Worm (Caenorhabditis elegans): ENCODE results near the gene K02E10.6.

The K02E10.6 gene

ce11 chrX:2482622-2483021, at the start of gene K02E10.6:
Gene K02E10.6 (minus strand): TSS chrX:2482770.
- TF ChIP-seq sox-4 (tag; optimal IDR thresholded peaks at IDR 0.05) (no peak), hlh-17 (GFP tag; optimal IDR thresholded peaks at IDR 0.05; ENCODE audit: borderline replicate concordance) (no peak), sptf-1 (tag; optimal IDR thresholded peaks at IDR 0.05) (no peak), swsn-7 (tag; optimal IDR thresholded peaks at IDR 0.05) (no peak), alr-1 (tag; optimal IDR thresholded peaks at IDR 0.05; ENCODE audit: borderline replicate concordance) (no peak), pax-3 (tag; optimal IDR thresholded peaks at IDR 0.05) (no peak), ets-5 (GFP tag; IDR thresholded peaks at IDR 0.05) (no peak), efl-1 (optimal IDR thresholded peaks at IDR 0.05) (no peak), efl-1 (GFP tag; optimal IDR thresholded peaks at IDR 0.05 in 1 of 2) (no peak), elt-3 (tag; optimal IDR thresholded peaks at IDR 0.05) (no peak), lin-35 (GFP tag; optimal IDR thresholded peaks at IDR 0.05) (peak in 1 of 2 experiments; percentile 23), unc-130 (tag; optimal IDR thresholded peaks at IDR 0.05) (no peak), hlh-4 (tag; optimal IDR thresholded peaks at IDR 0.05) (no peak), unc-98 (GFP tag; IDR thresholded peaks at IDR 0.05) (no peak), elt-2 (tag; optimal IDR thresholded peaks at IDR 0.05) (peak; percentile 14), nhr-77 (tag; optimal IDR thresholded peaks at IDR 0.05) (no peak)

ce11 chrX:2532357-2532756, 49.8 kb upstream of the K02E10.6 start, which contains the start of gene tbc-12:
Gene tbc-12 (minus strand): TSS chrX:2532457.
- no peak for TF ChIP-seq zip-4 (GFP tag; optimal IDR thresholded peaks at IDR 0.05)
- TF ChIP-seq alr-1 (tag; optimal IDR thresholded peaks at IDR 0.05; ENCODE audit: borderline replicate concordance) = no peak
- TF ChIP-seq hpl-2 (GFP tag; optimal IDR thresholded peaks at IDR 0.05) = no peak

ce11 chrX:2531276-2531675, 48.7 kb upstream of the K02E10.6 start:
- TF ChIP-seq tlp-1 (tag; optimal IDR thresholded peaks at IDR 0.05) = no peak
- peak; percentile 58 for TF ChIP-seq skn-1 (tag; optimal IDR thresholded peaks at IDR 0.05)
- no peak for TF ChIP-seq blmp-1 (tag; optimal IDR thresholded peaks at IDR 0.05)
- no peak for TF ChIP-seq ceh-8 (GFP tag; optimal IDR thresholded peaks at IDR 0.05)
- TF ChIP-seq pqm-1 (tag; optimal IDR thresholded peaks at IDR 0.05) = no peak
- TF ChIP-seq lsy-2 (tag; optimal IDR thresholded peaks at IDR 0.05) = peak in 1 of 2 experiments; percentile 38
- no peak for TF ChIP-seq fkh-10 (GFP tag; optimal IDR thresholded peaks at IDR 0.05)
- no peak for TF ChIP-seq dpl-1 (GFP tag; optimal IDR thresholded peaks at IDR 0.05)
- no peak for TF ChIP-seq sptf-1 (tag; optimal IDR thresholded peaks at IDR 0.05)
- TF ChIP-seq rnt-1 (tag; optimal IDR thresholded peaks at IDR 0.05) = peak; percentile 43
- TF ChIP-seq nhr-20 (tag; optimal IDR thresholded peaks at IDR 0.05) = peak; percentile 10
- TF ChIP-seq pag-3 (tag; optimal IDR thresholded peaks at IDR 0.05; ENCODE audit: borderline replicate concordance, insufficient read depth) = no peak
- no peak for TF ChIP-seq jun-1 (tag; optimal IDR thresholded peaks at IDR 0.05)
- TF ChIP-seq nhr-77 (tag; optimal IDR thresholded peaks at IDR 0.05) = no peak
- TF ChIP-seq egl-27 (tag; optimal IDR thresholded peaks at IDR 0.05) = no peak
- TF ChIP-seq nhr-90 (tag; optimal IDR thresholded peaks at IDR 0.05; ENCODE audit: poor library complexity) = peak; percentile 48
- no peak for TF ChIP-seq sox-4 (tag; optimal IDR thresholded peaks at IDR 0.05)
- no peak for TF ChIP-seq mef-2 (tag; optimal IDR thresholded peaks at IDR 0.05)
- no peak for TF ChIP-seq grh-1 (GFP tag; IDR thresholded peaks at IDR 0.05)
- peak; percentile 17 for TF ChIP-seq nhr-47 (tag; optimal IDR thresholded peaks at IDR 0.05)
- TF ChIP-seq elt-2 (tag; optimal IDR thresholded peaks at IDR 0.05) = peak; percentile 6
- no peak for TF ChIP-seq elt-3 (tag; optimal IDR thresholded peaks at IDR 0.05)
- TF ChIP-seq efl-3 (GFP tag; optimal IDR thresholded peaks at IDR 0.05) = no peak
- no peak for TF ChIP-seq isw-1 (GFP tag; IDR thresholded peaks at IDR 0.05)
- TF ChIP-seq snu-23 (GFP tag; optimal IDR thresholded peaks at IDR 0.05) = peak; percentile 32
- no peak for TF ChIP-seq ztf-4 (tag; optimal IDR thresholded peaks at IDR 0.05)
- TF ChIP-seq efl-1 (optimal IDR thresholded peaks at IDR 0.05) = no peak
- peak in 1 of 2 experiments; percentile 74 for TF ChIP-seq efl-1 (GFP tag; optimal IDR thresholded peaks at IDR 0.05 in 1 of 2)
- no peak for TF ChIP-seq ceh-63 (GFP tag; optimal IDR thresholded peaks at IDR 0.05)
- no peak for TF ChIP-seq tbx-2 (tag; optimal IDR thresholded peaks at IDR 0.05)
- TF ChIP-seq C04F5.9 (tag; optimal IDR thresholded peaks at IDR 0.05) = no peak
- no peak for TF ChIP-seq pax-3 (tag; optimal IDR thresholded peaks at IDR 0.05)
- TF ChIP-seq nhr-11 (tag; optimal IDR thresholded peaks at IDR 0.05) = no peak
- TF ChIP-seq nhr-76 (tag; optimal IDR thresholded peaks at IDR 0.05) = no peak
- peak; percentile 21 for TF ChIP-seq nhr-71 (tag; optimal IDR thresholded peaks at IDR 0.05)
- no peak for TF ChIP-seq mdl-1 (tag; optimal IDR thresholded peaks at IDR 0.05)
- TF ChIP-seq unc-86 (tag; optimal IDR thresholded peaks at IDR 0.05) = no peak
- no peak for TF ChIP-seq aha-1 (tag; optimal IDR thresholded peaks at IDR 0.05)
- no peak for TF ChIP-seq unc-98 (GFP tag; IDR thresholded peaks at IDR 0.05)

Measured in whole organism, L1 larva.